Fruit fly (Drosophila melanogaster) S2 (cell line): Measurements from ENCODE around the gene fw.

ENCODE experiments used
- CG8478 ChIP-seq: fragments of >200 bp; optimal IDR thresholded peaks from 2 replicates; lab custom pipeline; 2018
- CTCF ChIP-seq, 2 experiments: fragments of >200 bp; optimal IDR thresholded peaks; 2 replicates each; lab custom pipeline; 2018

Gene fw

dm6 chrX:12013098-12013493 is 9.4 kb upstream of the fw start:
- TF ChIP-seq CTCF (optimal IDR thresholded peaks at IDR 0.05; lab: Kevin White, UChicago) (no peak), CG8478 (lab: Kevin White, UChicago) (no peak)

DNA sequence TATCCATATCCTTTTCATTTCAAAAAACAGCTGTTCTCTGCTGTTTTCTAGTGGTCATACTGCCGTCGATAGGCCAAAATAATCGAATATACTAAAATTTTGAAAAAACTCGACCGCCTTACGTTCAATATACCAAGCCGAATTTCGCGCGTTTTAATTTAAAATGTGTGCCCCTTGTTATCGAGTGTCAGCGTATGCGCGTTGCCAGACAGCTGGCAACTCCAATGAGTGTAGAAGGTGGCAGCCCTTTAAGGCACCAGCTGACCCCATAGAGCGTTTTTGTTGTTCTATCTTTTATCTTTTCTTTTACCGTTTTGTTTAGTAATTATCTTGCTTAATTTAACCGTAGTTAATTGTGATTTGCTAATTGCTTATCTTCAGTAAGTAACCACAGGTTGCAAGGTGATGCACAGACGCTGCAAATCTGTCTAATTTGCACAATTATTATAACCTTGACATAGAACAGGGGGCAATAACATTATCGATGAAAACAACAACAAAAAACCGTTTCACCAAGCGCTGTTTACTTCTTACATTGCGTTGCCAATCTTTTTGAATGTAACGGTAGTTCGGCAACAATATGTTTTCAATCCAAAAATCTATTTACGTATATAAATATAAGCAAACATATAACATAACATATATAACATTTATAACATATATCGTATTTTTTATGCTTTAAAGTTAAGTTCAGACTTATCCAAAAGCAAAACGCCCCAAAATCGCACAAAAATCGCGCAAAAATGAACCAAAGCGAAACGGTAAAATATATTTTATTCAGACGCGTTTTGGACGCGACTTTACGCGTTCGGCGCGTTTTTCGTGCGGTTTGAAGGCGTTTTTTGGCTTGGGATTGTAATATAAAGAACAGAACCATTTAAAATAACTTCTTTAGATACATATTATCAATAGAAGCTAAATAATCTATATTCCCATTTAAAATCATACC is 8.7 kb upstream of the fw start, which contains the start of the genes CG1492 and regucalcin:
Gene CG1492, minus strand, starts transcription at position 63 of the 949 bp plus-strand sequence.
Gene regucalcin, plus strand, starts transcription at position 229 of the 949 bp plus-strand sequence.
- peak; percentile 50 to 54 for TF ChIP-seq CTCF (optimal IDR thresholded peaks at IDR 0.05; lab: Kevin White, UChicago)
- TF ChIP-seq CG8478 (lab: Kevin White, UChicago) = no peak

dm6 chrX:12007593-12007992 is 3.9 kb upstream of the fw start:
- TF ChIP-seq CTCF (optimal IDR thresholded peaks at IDR 0.05; lab: Kevin White, UChicago) = no peak
- TF ChIP-seq CG8478 (lab: Kevin White, UChicago) = no peak

DNA sequence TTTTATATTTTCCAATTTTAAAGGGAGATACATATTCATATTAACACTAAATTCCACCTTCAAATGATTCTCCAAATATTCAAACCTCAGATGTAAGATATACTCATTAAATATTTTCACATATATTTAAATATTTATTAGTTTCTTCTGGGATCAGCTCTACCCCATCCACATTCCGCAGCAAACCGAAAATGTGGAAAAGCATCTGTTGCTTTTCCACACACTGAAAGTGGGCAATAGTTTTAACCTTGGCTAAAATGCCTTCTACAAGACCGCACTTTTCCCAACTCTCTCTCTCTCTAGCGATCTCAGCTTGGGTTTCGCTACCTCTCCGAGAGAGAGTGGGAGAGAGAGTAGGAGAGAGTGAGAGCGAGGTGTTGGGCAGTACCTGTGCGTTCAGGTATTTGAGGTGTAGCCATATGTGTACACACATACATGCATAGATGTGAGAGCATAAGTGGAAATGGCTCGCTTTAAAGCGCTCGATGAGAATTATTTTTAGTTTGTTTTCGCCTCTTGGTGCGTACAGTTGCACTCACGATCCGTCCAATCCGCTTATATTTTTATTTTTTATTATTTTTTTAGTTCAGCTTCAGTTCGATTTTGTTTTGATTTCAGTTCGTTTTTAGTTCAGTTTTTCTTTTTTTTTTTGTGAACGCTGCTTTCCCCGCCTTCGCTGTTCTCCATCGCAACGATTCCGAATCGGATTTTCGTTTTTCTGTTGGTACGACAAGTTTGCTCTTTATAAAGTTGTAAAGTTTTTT is 3.1 kb upstream of the fw start, which contains the start of gene CG1806:
Gene CG1806, plus strand, starts transcription at position 499 of the 764 bp plus-strand sequence.
- TF ChIP-seq CG8478 (lab: Kevin White, UChicago) (no peak), CTCF (optimal IDR thresholded peaks at IDR 0.05; lab: Kevin White, UChicago) (no peak)

dm6 chrX:12004395-12004768 is 668 bp upstream of the fw start:
- no peak for TF ChIP-seq CG8478 (lab: Kevin White, UChicago)

DNA sequence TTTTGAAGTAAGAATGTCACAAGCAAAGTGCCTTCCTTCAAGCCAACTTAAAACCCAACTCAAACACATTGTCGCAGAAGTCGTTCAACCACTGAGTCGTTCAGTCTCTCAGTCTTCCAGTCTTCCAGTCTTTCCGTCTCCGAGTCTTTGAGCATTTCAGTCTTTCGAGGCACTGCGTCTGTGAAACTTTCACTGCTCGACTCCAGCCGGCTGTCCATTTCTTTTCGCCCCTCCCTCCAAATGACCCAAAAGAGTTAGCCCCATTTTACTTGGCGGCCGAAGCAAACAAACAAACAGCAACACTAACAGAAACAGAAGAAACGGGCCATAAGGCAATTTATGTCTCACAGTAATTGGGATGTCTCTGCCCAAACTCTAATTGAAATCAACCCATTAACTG is 2.7 kb downstream of the fw start:
- TF ChIP-seq CG8478 (lab: Kevin White, UChicago) (no peak), CTCF (optimal IDR thresholded peaks at IDR 0.05; lab: Kevin White, UChicago) (no peak)

dm6 chrX:11999974-12000618 is 3.6 kb downstream of the fw start:
- TF ChIP-seq CG8478 (lab: Kevin White, UChicago) = no peak
- no peak for TF ChIP-seq CTCF (optimal IDR thresholded peaks at IDR 0.05; lab: Kevin White, UChicago)

- TF ChIP-seq CTCF (optimal IDR thresholded peaks at IDR 0.05; lab: Kevin White, UChicago) (no peak), CG8478 (lab: Kevin White, UChicago) (no peak)
Observed at dm6 chrX:11993279-11993678, 10.4 kb downstream of the fw start.

DNA sequence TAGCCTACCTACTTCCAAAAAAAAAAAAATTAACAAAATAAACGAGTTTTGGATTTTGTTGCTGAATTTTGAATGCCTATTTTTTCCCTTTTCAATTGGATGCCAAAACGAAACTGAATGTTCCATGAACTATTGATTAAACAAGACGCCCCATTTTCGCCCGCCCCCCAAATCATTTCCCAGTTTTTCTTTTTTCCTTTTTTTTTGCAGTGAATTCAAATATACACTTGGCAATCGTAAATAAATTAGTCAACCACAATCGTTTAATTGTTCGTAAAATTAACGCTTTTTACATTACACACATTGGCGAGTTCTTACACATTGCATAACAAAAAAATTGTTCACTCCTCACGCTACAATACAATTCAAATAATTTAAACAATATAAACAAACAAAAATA is 11.0 kb downstream of the fw start, which contains the start of gene CG18130:
Gene CG18130, minus strand, starts transcription at position 101 of the 400 bp plus-strand sequence.
- TF ChIP-seq CG8478 (lab: Kevin White, UChicago) = no peak
- no peak for TF ChIP-seq CTCF (optimal IDR thresholded peaks at IDR 0.05; lab: Kevin White, UChicago)

- TF ChIP-seq CG8478 (lab: Kevin White, UChicago) (no peak), CTCF (optimal IDR thresholded peaks at IDR 0.05; lab: Kevin White, UChicago) (no peak)
Observed at dm6 chrX:11988912-11989311, 14.8 kb downstream of the fw start, which contains the start of gene tsg. tsg (minus strand) TSS chrX:11988948.

dm6 chrX:11987664-11988063 is 16.1 kb downstream of the fw start, which contains the start of gene gd:
gd (minus strand) TSS chrX:11987764.
- TF ChIP-seq CG8478 (lab: Kevin White, UChicago) (no peak), CTCF (optimal IDR thresholded peaks at IDR 0.05; lab: Kevin White, UChicago) (no peak)

- TF ChIP-seq CG8478 (lab: Kevin White, UChicago) (no peak), CTCF (optimal IDR thresholded peaks at IDR 0.05; lab: Kevin White, UChicago) (no peak)
Observed at dm6 chrX:11984987-11985386, 18.7 kb downstream of the fw start, which contains the start of gene cac. cac (minus strand) TSS chrX:11985087.

DNA sequence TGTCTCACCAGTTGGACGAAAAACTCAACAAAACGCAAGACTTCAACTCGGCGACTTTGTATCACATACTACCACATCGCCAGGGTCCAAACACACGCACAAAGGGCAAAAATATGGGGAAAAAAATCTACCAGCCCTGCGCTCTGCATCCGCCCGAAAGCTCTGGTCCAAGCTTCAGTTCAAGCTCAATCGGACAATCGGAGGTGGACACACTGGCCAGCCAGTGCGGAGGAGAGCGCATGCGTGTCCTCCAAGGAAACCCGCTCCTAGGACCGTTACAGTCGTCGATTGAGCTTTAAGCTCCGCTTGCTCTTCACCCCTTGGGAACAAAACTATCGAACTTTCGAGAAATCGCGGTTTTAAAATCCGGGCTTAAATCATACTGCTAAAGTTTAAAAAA is 19.9 kb downstream of the fw start:
- no peak for TF ChIP-seq CTCF (optimal IDR thresholded peaks at IDR 0.05; lab: Kevin White, UChicago)
- TF ChIP-seq CG8478 (lab: Kevin White, UChicago) = no peak
